Worm (Caenorhabditis elegans): Measurements from ENCODE around the gene T08D2.5.
"Not testable (repeated sequence)": the region's sequence is repeated elsewhere in the genome, so short reads cannot be mapped to it uniquely, and the experiment has no call there.

T08D2.5 gene

ce11 chrX:209695-210094, 32.5 kb downstream of the T08D2.5 start, which contains the start of gene Y73B3B.3:
TSS of gene Y73B3B.3 (plus strand) at chrX:209995.
- not testable (repeated sequence) for TF ChIP-seq elt-3 (tag; optimal IDR thresholded peaks at IDR 0.05); snu-23 (GFP tag; optimal IDR thresholded peaks at IDR 0.05); lin-13 (GFP tag; optimal IDR thresholded peaks at IDR 0.05)

- not testable (repeated sequence) for TF ChIP-seq pag-3 (tag; optimal IDR thresholded peaks at IDR 0.05; ENCODE audit: borderline replicate concordance, insufficient read depth); unc-30 (tag; optimal IDR thresholded peaks at IDR 0.05); ama-1 (optimal IDR thresholded peaks at IDR 0.05)
These were observed 34.0 kb downstream of the T08D2.5 start, which contains the start of gene Y73B3B.1 for ce11 chrX:211141-211540. TSS of gene Y73B3B.1 (minus strand) at chrX:211241.

DNA sequence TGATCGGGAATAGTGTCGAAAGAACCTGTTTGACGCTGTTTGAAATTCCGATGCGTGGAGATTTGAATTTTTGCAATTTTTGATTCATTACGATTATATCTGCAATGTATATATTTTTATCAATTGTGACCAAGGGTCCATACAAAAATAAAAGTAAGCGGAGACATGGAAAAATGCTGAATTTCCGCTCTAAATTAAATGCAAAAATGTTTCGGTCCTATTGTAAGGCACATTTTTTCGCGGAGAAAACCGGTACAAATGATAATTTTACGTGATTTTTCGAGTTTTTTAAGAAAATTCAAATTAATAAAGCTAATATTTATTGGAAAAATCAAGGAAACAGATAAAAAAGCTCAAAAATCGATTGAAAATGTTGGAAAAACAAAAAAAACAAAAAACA, 38.3 kb downstream of the T08D2.5 start, which contains the start of gene set-28:
Gene set-28, minus strand, starts transcription at position 101 of the 400 bp plus-strand sequence.
- TF ChIP-seq alr-1 (tag; optimal IDR thresholded peaks at IDR 0.05; ENCODE audit: borderline replicate concordance); nhr-84 (tag; optimal IDR thresholded peaks at IDR 0.05); ceh-82 (tag; optimal IDR thresholded peaks at IDR 0.05): not testable (repeated sequence)
